Fruit fly (Drosophila melanogaster): Measurements from ENCODE around the gene CG12237.

CG12237 gene

dm6 chrX:19667444-19668104, 24.9 kb upstream of the CG12237 start:
- TF ChIP-seq Trl (optimal IDR thresholded peaks at IDR 0.05) = peak; percentile 46 to 50
- no peak for TF ChIP-seq Trl (GFP tag; optimal IDR thresholded peaks at IDR 0.05)
- no peak for TF ChIP-seq Sry-δ (GFP tag; optimal IDR thresholded peaks at IDR 0.05)
- no peak for TF ChIP-seq CG9727 (GFP tag; optimal IDR thresholded peaks at IDR 0.05)
- peak; percentile 67 for TF ChIP-seq Med (GFP tag)
- no peak for TF ChIP-seq CG6175 (GFP tag; IDR thresholded peaks at IDR 0.05)
- TF ChIP-seq Hr78 (GFP tag; optimal IDR thresholded peaks at IDR 0.05) = peak in 1 of 2 experiments; percentile 67
- no peak for TF ChIP-seq jigr1 (GFP tag; IDR thresholded peaks at IDR 0.05)
- TF ChIP-seq CkIIα-i1 (GFP tag; IDR thresholded peaks at IDR 0.05) = no peak
- peak; percentile 68 for TF ChIP-seq Blimp-1 (GFP tag; optimal IDR thresholded peaks at IDR 0.05)
- peak; percentile 32 for TF ChIP-seq sug (tag; optimal IDR thresholded peaks at IDR 0.05)
- TF ChIP-seq z (GFP tag; IDR thresholded peaks at IDR 0.05) = 0 out of 3 replicates have a peak, but pooled peaks have one; percentile 50
- TF ChIP-seq Nf-YC (tag; optimal IDR thresholded peaks at IDR 0.05) = no peak
- TF ChIP-seq ERR (GFP tag; optimal IDR thresholded peaks at IDR 0.05) = peak; percentile 83
- TF ChIP-seq HHEX (GFP tag; optimal IDR thresholded peaks at IDR 0.05) = no peak
- TF ChIP-seq CG1603 (tag; optimal IDR thresholded peaks at IDR 0.05) = peak; percentile 81
- TF ChIP-seq CG16863 (GFP tag; optimal IDR thresholded peaks at IDR 0.05) = no peak
- peak; percentile 92 for TF ChIP-seq Elba2 (GFP tag; optimal IDR thresholded peaks at IDR 0.05)
- peak in 1 of 2 experiments; percentile 84 for TF ChIP-seq insv (GFP tag; optimal IDR thresholded peaks at IDR 0.05)
- peak; percentile 80 for TF ChIP-seq CG8388 (GFP tag; optimal IDR thresholded peaks at IDR 0.05)
- TF ChIP-seq ase (GFP tag; IDR thresholded peaks at IDR 0.05) = no peak
- no peak for TF ChIP-seq Rfx (GFP tag; IDR thresholded peaks at IDR 0.05)
- TF ChIP-seq sens (GFP tag) = peak; percentile 37
- no peak for TF ChIP-seq CG31441 (GFP tag; IDR thresholded peaks at IDR 0.05)
- no peak for TF ChIP-seq Spps (tag; optimal IDR thresholded peaks at IDR 0.05)
- TF ChIP-seq CG3995 (GFP tag; optimal IDR thresholded peaks at IDR 0.05) = peak; percentile 68
- no peak for TF ChIP-seq br (optimal IDR thresholded peaks at IDR 0.05)
- TF ChIP-seq CG43689 (GFP tag; IDR thresholded peaks at IDR 0.05) = no peak
- TF ChIP-seq cwo (GFP tag; optimal IDR thresholded peaks at IDR 0.05) = peak; percentile 50
- TF ChIP-seq pros (GFP tag; optimal IDR thresholded peaks at IDR 0.05) = no peak
- TF ChIP-seq Abd-B (GFP tag; optimal IDR thresholded peaks at IDR 0.05) = no peak
- no peak for TF ChIP-seq CG14667 (GFP tag; IDR thresholded peaks at IDR 0.05)
- TF ChIP-seq nerfin-2 (GFP tag; IDR thresholded peaks at IDR 0.05; ENCODE audit: partially characterized antibody) = no peak
- peak; percentile 77 for TF ChIP-seq crol (GFP tag; IDR thresholded peaks at IDR 0.05)
- no peak for TF ChIP-seq CG8478 (optimal IDR thresholded peaks at IDR 0.05)
- no peak for TF ChIP-seq CG9797 (GFP tag; optimal IDR thresholded peaks at IDR 0.05)
- peak; percentile 7 for TF ChIP-seq BEAF-32 (GFP tag; optimal IDR thresholded peaks at IDR 0.05)
- TF ChIP-seq Deaf1 (tag; optimal IDR thresholded peaks at IDR 0.05) = peak; percentile 36
- TF ChIP-seq CG11247 (GFP tag; IDR thresholded peaks at IDR 0.05) = no peak

dm6 chrX:19666991-19667409, 24.3 kb upstream of the CG12237 start, which contains the start of gene Zw:
Gene Zw (plus strand): TSS chrX:19667252.
- TF ChIP-seq CG17186 (GFP tag; optimal IDR thresholded peaks at IDR 0.05) (no peak), CG9797 (GFP tag; optimal IDR thresholded peaks at IDR 0.05) (no peak), CG15479 (GFP tag; optimal IDR thresholded peaks at IDR 0.05) (no peak), her (GFP tag; optimal IDR thresholded peaks at IDR 0.05) (no peak), Spps (tag; optimal IDR thresholded peaks at IDR 0.05) (no peak), CG12942 (GFP tag; optimal IDR thresholded peaks at IDR 0.05) (no peak), PHDP (tag; optimal IDR thresholded peaks at IDR 0.05) (peak; percentile 19), CG10543 (GFP tag; optimal IDR thresholded peaks at IDR 0.05) (peak; percentile 68), slp2 (GFP tag; optimal IDR thresholded peaks at IDR 0.05) (no peak), CG18476 (GFP tag; optimal IDR thresholded peaks at IDR 0.05) (peak; percentile 14), fru (optimal IDR thresholded peaks at IDR 0.05) (no peak), CG17912 (GFP tag; optimal IDR thresholded peaks at IDR 0.05) (no peak), salm (tag; optimal IDR thresholded peaks at IDR 0.05) (no peak), D19A (tag; optimal IDR thresholded peaks at IDR 0.05) (peak; percentile 46), D19B (GFP tag; optimal IDR thresholded peaks at IDR 0.05) (peak; percentile 30), grau (tag; optimal IDR thresholded peaks at IDR 0.05) (peak; percentile 45)

Measured in whole organism, embryonic.